Worm (Caenorhabditis elegans) whole organism, dauer: ENCODE data around the gene Y73F4A.1.

Experiments used
- unc-62 ChIP-seq: sonication (generic microtip); optimal IDR thresholded peaks from 2 replicates; lab custom pipeline; 2017; ENCODE audit warnings: missing biosample characterization, missing genetic modification reagents, missing genetic modification characterization

Y73F4A.1 gene

ce11 chrIV:9051036-9051435 is 5.9 kb upstream of the Y73F4A.1 start:
- no peak for TF ChIP-seq unc-62 (GFP tag; lab: Kevin White, UChicago)

- no peak for TF ChIP-seq unc-62 (GFP tag; lab: Kevin White, UChicago)
Measured at ce11 chrIV:9043224-9043623, 1.9 kb downstream of the Y73F4A.1 start, which contains the start of gene Y73F4A.2. Y73F4A.2 (minus strand) TSS chrIV:9043347.

- no peak for TF ChIP-seq unc-62 (GFP tag; lab: Kevin White, UChicago)
Measured at ce11 chrIV:9040393-9040792, 4.8 kb downstream of the Y73F4A.1 start, which contains the start of gene Y73F4A.3. Y73F4A.3 (minus strand) TSS chrIV:9040493.

ce11 chrIV:9037063-9037462 is 8.1 kb downstream of the Y73F4A.1 start, which contains the start of gene C53D6.7:
C53D6.7 (minus strand) TSS chrIV:9037163.
- TF ChIP-seq unc-62 (GFP tag; lab: Kevin White, UChicago), result no peak

ce11 chrIV:9034340-9034739 is 10.8 kb downstream of the Y73F4A.1 start, which contains the start of gene C53D6.10:
C53D6.10 (minus strand) TSS chrIV:9034440.
- no peak for TF ChIP-seq unc-62 (GFP tag; lab: Kevin White, UChicago)

ce11 chrIV:9032550-9032949 is 12.6 kb downstream of the Y73F4A.1 start, which contains the start of gene C53D6.6:
C53D6.6 (minus strand) TSS chrIV:9032667.
- TF ChIP-seq unc-62 (GFP tag; lab: Kevin White, UChicago), result no peak

- TF ChIP-seq unc-62 (GFP tag; lab: Kevin White, UChicago), result no peak
Measured at ce11 chrIV:9021245-9021779, 23.8 kb downstream of the Y73F4A.1 start.

- no peak for TF ChIP-seq unc-62 (GFP tag; lab: Kevin White, UChicago)
Measured at ce11 chrIV:9020840-9021239, 24.3 kb downstream of the Y73F4A.1 start, which contains the start of gene C53D6.4. C53D6.4 (minus strand) TSS chrIV:9020940.

- TF ChIP-seq unc-62 (GFP tag; lab: Kevin White, UChicago), result no peak
Measured at ce11 chrIV:9016477-9016876, 28.7 kb downstream of the Y73F4A.1 start, which contains the start of gene acc-2. acc-2 (plus strand) TSS chrIV:9016777.

- TF ChIP-seq unc-62 (GFP tag; lab: Kevin White, UChicago), result no peak
Measured at ce11 chrIV:9010257-9010656, 34.9 kb downstream of the Y73F4A.1 start, which contains the start of gene C53D6.11. C53D6.11 (plus strand) TSS chrIV:9010584.

- TF ChIP-seq unc-62 (GFP tag; lab: Kevin White, UChicago), result no peak
Measured at ce11 chrIV:9007947-9008346, 37.2 kb downstream of the Y73F4A.1 start.

- no peak for TF ChIP-seq unc-62 (GFP tag; lab: Kevin White, UChicago)
Measured at ce11 chrIV:9005310-9005709, 39.8 kb downstream of the Y73F4A.1 start, which contains the start of gene unc-129. unc-129 (minus strand) TSS chrIV:9005410.

- TF ChIP-seq unc-62 (GFP tag; lab: Kevin White, UChicago), result no peak
Measured at ce11 chrIV:9002636-9003035, 42.5 kb downstream of the Y73F4A.1 start, which contains the start of gene C53D6.8. C53D6.8 (minus strand) TSS chrIV:9002736.

- TF ChIP-seq unc-62 (GFP tag; lab: Kevin White, UChicago), result no peak
Measured at ce11 chrIV:9001184-9001583, 44.0 kb downstream of the Y73F4A.1 start.

- TF ChIP-seq unc-62 (GFP tag; lab: Kevin White, UChicago), result no peak
Measured at ce11 chrIV:9000664-9001063, 44.5 kb downstream of the Y73F4A.1 start.

ce11 chrIV:8994487-8994886 is 50.7 kb downstream of the Y73F4A.1 start:
- TF ChIP-seq unc-62 (GFP tag; lab: Kevin White, UChicago), result no peak
